Worm (Caenorhabditis elegans) whole organism, L4 larva: Measurements from ENCODE around the gene dlc-2.
"Not testable (repeated sequence)": the region's sequence is repeated elsewhere in the genome, so short reads cannot be mapped to it uniquely, and the experiment has no call there.

Source experiments
- D1046.2 ChIP-seq: fragments of 200-800 bp; sonication (Bioruptor generic); IDR thresholded peaks from 2 replicates; pipeline ENCODE4 v1.3.6; 2022; ENCODE audit warnings: missing genetic modification characterization, missing compliant biosample characterization
- R02D3.7 ChIP-seq: fragments of 150-350 bp; sonication (generic microtip); optimal IDR thresholded peaks from 3 replicates; lab custom pipeline; 2014; ENCODE audit warnings: missing biosample characterization, missing genetic modification characterization
- T20F7.1 ChIP-seq: fragments of 200-800 bp; sonication (Bioruptor generic); optimal IDR thresholded peaks from 2 replicates; lab custom pipeline; 2018; ENCODE audit warnings: mild to moderate bottlenecking, missing genetic modification characterization, missing compliant biosample characterization
- Y5F2A.4 ChIP-seq: fragments of 200-800 bp; sonication (Bioruptor generic); optimal IDR thresholded peaks from 2 replicates; lab custom pipeline; 2018; ENCODE audit warnings: mild to moderate bottlenecking, missing genetic modification characterization, missing compliant biosample characterization
- ZK546.5 ChIP-seq, 2 experiments: sonication (generic microtip); optimal IDR thresholded peaks; 2 replicates each; lab custom pipeline; 2017; ENCODE audit warnings: missing biosample characterization in 2 of 2, missing genetic modification characterization in 2 of 2
- aly-2 ChIP-seq: sonication (generic microtip); optimal IDR thresholded peaks from 2 replicates; lab custom pipeline; 2018; ENCODE audit warnings: missing biosample characterization, missing genetic modification characterization
- attf-4 ChIP-seq: sonication (generic microtip); optimal IDR thresholded peaks from 3 replicates; lab custom pipeline; 2017; ENCODE audit warnings: missing biosample characterization, missing genetic modification characterization
- ceh-20 ChIP-seq: fragments of 200-800 bp; sonication (Bioruptor generic); IDR thresholded peaks from 2 replicates; pipeline ENCODE4 v1.3.6; 2022; ENCODE audit warnings: missing genetic modification reagents, missing genetic modification characterization, missing compliant biosample characterization
- cey-2 ChIP-seq: sonication (generic microtip); optimal IDR thresholded peaks from 3 replicates; lab custom pipeline; 2017; ENCODE audit warnings: missing genetic modification characterization, mild to moderate bottlenecking, missing compliant biosample characterization, antibody characterized with exemption, borderline replicate concordance; ENCODE audit not compliant: insufficient read depth
- daf-12 ChIP-seq: fragments of 150-350 bp; optimal IDR thresholded peaks from 2 replicates; lab custom pipeline; 2014; ENCODE audit warnings: missing biosample characterization, missing genetic modification reagents, missing genetic modification characterization
- daf-8 ChIP-seq: fragments of 200-800 bp; sonication (Bioruptor generic); IDR thresholded peaks from 2 replicates; pipeline ENCODE4 v1.3.6; 2022; ENCODE audit warnings: missing genetic modification characterization, missing compliant biosample characterization
- dmd-6 ChIP-seq: fragments of 200-800 bp; sonication (Bioruptor generic); IDR thresholded peaks from 2 replicates; pipeline ENCODE4 v1.3.6; 2022; ENCODE audit warnings: missing genetic modification reagents, missing genetic modification characterization, missing compliant biosample characterization
- dmd-9 ChIP-seq: fragments of 200-800 bp; sonication (Bioruptor generic); IDR thresholded peaks from 2 replicates; pipeline ENCODE4 v1.3.6; 2022; ENCODE audit warnings: missing genetic modification reagents, missing genetic modification characterization, missing compliant biosample characterization
- duxl-1 ChIP-seq: sonication (generic microtip); optimal IDR thresholded peaks from 2 replicates; lab custom pipeline; 2016; ENCODE audit warnings: mild to moderate bottlenecking, missing genetic modification characterization, moderate library complexity, missing compliant biosample characterization; ENCODE audit not compliant: poor library complexity
- dve-1 ChIP-seq: sonication (generic microtip); optimal IDR thresholded peaks from 2 replicates; lab custom pipeline; 2017; ENCODE audit warnings: antibody characterized with exemption, mild to moderate bottlenecking, missing genetic modification characterization, missing compliant biosample characterization; ENCODE audit not compliant: insufficient read depth
- egl-43 ChIP-seq: fragments of 200-800 bp; sonication (Bioruptor generic); IDR thresholded peaks from 2 replicates; pipeline ENCODE4 v1.3.6; 2022; ENCODE audit warnings: missing genetic modification reagents, missing genetic modification characterization, missing compliant biosample characterization
- lim-7 ChIP-seq: fragments of 200-800 bp; sonication (Bioruptor generic); IDR thresholded peaks from 2 replicates; pipeline ENCODE4 v1.3.6; 2022; ENCODE audit warnings: missing genetic modification characterization, missing compliant biosample characterization
- lin-13 ChIP-seq: fragments of 150-350 bp; optimal IDR thresholded peaks from 2 replicates; lab custom pipeline; 2014; ENCODE audit warnings: missing biosample characterization, missing genetic modification reagents, missing genetic modification characterization
- lir-3 ChIP-seq: sonication (generic microtip); optimal IDR thresholded peaks from 2 replicates; lab custom pipeline; 2016; ENCODE audit warnings: mild to moderate bottlenecking, missing genetic modification characterization, missing compliant biosample characterization
- madf-9 ChIP-seq: fragments of 200-800 bp; sonication (Bioruptor generic); conservative IDR thresholded peaks from 2 replicates; pipeline ENCODE4 v1.3.6; 2022; ENCODE audit warnings: missing genetic modification reagents, missing genetic modification characterization, missing compliant biosample characterization
- mdl-1 ChIP-seq, 2 experiments: fragments of 150-350 bp in 1 of 2; sonication (generic microtip) in 1 of 2; optimal IDR thresholded peaks; 2 replicates each; lab custom pipeline; 2014 to 2017; ENCODE audit warnings: missing biosample characterization in 2 of 2, missing genetic modification characterization in 2 of 2
- mes-2 ChIP-seq: sonication (generic microtip); optimal IDR thresholded peaks from 2 replicates; lab custom pipeline; 2016; ENCODE audit warnings: missing genotype, mild to moderate bottlenecking, missing genetic modification characterization, missing compliant biosample characterization; ENCODE audit not compliant: poor library complexity, severe bottlenecking
- nhr-102 ChIP-seq: sonication (generic microtip); optimal IDR thresholded peaks from 2 replicates; lab custom pipeline; 2016; ENCODE audit warnings: mild to moderate bottlenecking, missing genetic modification characterization, moderate library complexity, missing compliant biosample characterization
- nhr-237 ChIP-seq: sonication (generic microtip); optimal IDR thresholded peaks from 2 replicates; lab custom pipeline; 2017; ENCODE audit warnings: missing biosample characterization, missing genetic modification characterization
- nhr-41 ChIP-seq: fragments of 200-800 bp; sonication (Bioruptor generic); IDR thresholded peaks from 2 replicates; pipeline ENCODE4 v1.3.6; 2022; ENCODE audit warnings: missing genetic modification reagents, missing genetic modification characterization, missing compliant biosample characterization
- nhr-77 ChIP-seq: fragments of 150-350 bp; optimal IDR thresholded peaks from 2 replicates; lab custom pipeline; 2014; ENCODE audit warnings: missing biosample characterization, missing genetic modification characterization
- rbr-2 ChIP-seq: sonication (generic microtip); optimal IDR thresholded peaks from 2 replicates; lab custom pipeline; 2016; ENCODE audit warnings: missing genotype, missing genetic modification characterization, missing compliant biosample characterization
- set-16 ChIP-seq: fragments of 200-800 bp; sonication (Bioruptor generic); IDR thresholded peaks from 2 replicates; pipeline ENCODE4 v1.3.6; 2022; ENCODE audit warnings: missing genetic modification reagents, missing genetic modification characterization, missing compliant biosample characterization
- spr-1 ChIP-seq: sonication (generic microtip); optimal IDR thresholded peaks from 2 replicates; lab custom pipeline; 2016; ENCODE audit warnings: mild to moderate bottlenecking, missing genetic modification characterization, missing compliant biosample characterization
- spr-3 ChIP-seq: fragments of 200-800 bp; sonication (Bioruptor generic); optimal IDR thresholded peaks from 2 replicates; lab custom pipeline; 2018; ENCODE audit warnings: mild to moderate bottlenecking, missing genetic modification characterization, missing compliant biosample characterization
- tag-97 ChIP-seq: fragments of 200-800 bp; sonication (Bioruptor generic); IDR thresholded peaks from 2 replicates; pipeline ENCODE4 v1.3.6; 2022; ENCODE audit warnings: missing genetic modification characterization, missing compliant biosample characterization
- tra-1 ChIP-seq: fragments of 200-800 bp; sonication (Bioruptor generic); IDR thresholded peaks from 2 replicates; pipeline ENCODE4 v1.3.6; 2022; ENCODE audit warnings: missing genetic modification reagents, missing genetic modification characterization, missing compliant biosample characterization
- unc-62 ChIP-seq, 3 experiments: fragments of 150-350 bp in 1 of 3; sonication (generic microtip); optimal IDR thresholded peaks in 2 of 3; peaks in 1 of 3; 1 replicate in 1 of 3; 2 replicates in 2 of 3; lab custom pipeline; 2014 to 2017; ENCODE audit warnings: missing biosample characterization in 3 of 3, missing genetic modification characterization in 3 of 3, missing genetic modification reagents in 3 of 3, missing genotype in 1 of 3
- zag-1 ChIP-seq: fragments of 150-350 bp; optimal IDR thresholded peaks from 2 replicates; lab custom pipeline; 2014; ENCODE audit warnings: missing biosample characterization, missing genetic modification characterization
- zip-2 ChIP-seq: fragments of 150-350 bp; optimal IDR thresholded peaks from 2 replicates; lab custom pipeline; 2014; ENCODE audit warnings: missing biosample characterization, missing genetic modification characterization

The dlc-2 gene

DNA sequence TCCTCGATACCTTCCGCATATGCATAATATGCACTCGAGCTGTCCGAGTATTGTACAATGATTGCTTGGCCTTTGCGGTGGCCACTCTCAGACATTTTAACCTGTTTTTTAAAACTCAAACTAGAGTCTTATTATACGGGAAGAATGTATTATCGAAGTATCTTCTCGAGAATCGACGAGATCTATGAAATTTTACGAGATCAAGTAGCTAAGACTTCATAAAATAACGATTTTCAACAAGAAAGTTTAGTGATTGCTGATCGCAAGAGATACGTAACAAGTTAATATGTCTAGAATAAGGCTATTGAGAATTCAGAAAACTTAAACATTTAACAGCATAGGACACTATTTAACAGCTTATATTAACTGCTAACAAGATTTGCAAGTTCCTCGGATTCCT, 31.9 kb upstream of the dlc-2 start, which contains the start of gene B0001.5:
TSS of gene B0001.5 (minus strand) at position 101 of the 400 bp plus-strand sequence.
- no peak for TF ChIP-seq daf-12
- TF ChIP-seq aly-2 (tag; lab: Kevin White, UChicago): no peak
- TF ChIP-seq lim-7 (GFP tag; lab: Robert Waterston, UW): no peak
- no peak for TF ChIP-seq lir-3 (tag; lab: Kevin White, UChicago)
- no peak for TF ChIP-seq spr-1 (tag; lab: Kevin White, UChicago)
- TF ChIP-seq tag-97 (GFP tag; lab: Robert Waterston, UW): no peak
- TF ChIP-seq zag-1: no peak
- no peak for TF ChIP-seq Y5F2A.4 (GFP tag; lab: Kevin White, UChicago)
- no peak for TF ChIP-seq spr-3 (GFP tag; lab: Kevin White, UChicago)
- no peak for TF ChIP-seq R02D3.7 (tag; lab: Kevin White, UChicago)
- TF ChIP-seq cey-2: no peak
- TF ChIP-seq nhr-102 (tag; lab: Kevin White, UChicago): no peak

DNA sequence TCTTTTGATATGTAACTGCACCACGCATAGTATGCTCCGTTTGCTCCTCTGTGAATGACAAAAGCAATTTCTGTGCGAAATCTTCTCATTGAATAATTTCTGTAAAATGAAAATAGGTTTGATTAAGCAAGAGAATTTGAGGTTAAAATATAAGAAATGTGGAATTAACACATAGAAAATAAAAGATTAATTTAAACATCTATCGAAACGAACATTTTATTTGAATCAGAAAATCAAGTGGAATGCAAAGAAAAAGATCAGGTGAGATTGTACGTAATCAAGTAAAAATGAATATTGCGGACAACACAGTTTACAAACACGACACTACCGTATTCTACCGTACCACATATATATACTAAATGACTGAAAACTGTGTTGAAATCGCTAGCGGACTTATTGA, 29.6 kb upstream of the dlc-2 start, which contains the start of gene B0001.8:
TSS of gene B0001.8 (minus strand) at position 101 of the 400 bp plus-strand sequence.
- no peak for TF ChIP-seq nhr-237 (tag; lab: Kevin White, UChicago)
- peak in 1 of 2 experiments; percentile 50 for TF ChIP-seq unc-62 (GFP tag; optimal IDR thresholded peaks at IDR 0.05 in 1 of 2; lab: Kevin White, UChicago)
- no peak for TF ChIP-seq unc-62 (tag; optimal IDR thresholded peaks at IDR 0.05; lab: Kevin White, UChicago)

DNA sequence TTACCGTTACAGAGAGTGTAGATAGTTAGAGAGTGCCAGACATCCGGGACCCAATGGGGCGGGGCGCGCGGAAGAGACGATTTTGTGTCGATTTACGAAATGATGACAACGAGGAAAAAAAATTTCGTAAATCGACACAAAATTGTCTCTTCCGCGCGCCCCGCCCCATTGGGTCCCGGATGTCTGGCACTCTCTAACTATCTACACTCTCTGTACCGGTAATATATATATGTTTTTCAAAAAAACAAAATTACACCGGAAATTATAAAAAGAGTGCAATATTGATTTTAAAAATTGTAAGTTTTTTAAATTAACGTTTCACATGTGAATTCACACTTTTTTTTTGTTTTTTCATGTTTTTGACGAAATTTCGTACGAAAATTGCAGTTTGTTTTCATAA, 26.7 kb upstream of the dlc-2 start, which contains the start of gene B0001.4:
TSS of gene B0001.4 (minus strand) at position 101 of the 400 bp plus-strand sequence.
- TF ChIP-seq set-16 (GFP tag; lab: Robert Waterston, UW); madf-9 (GFP tag; lab: Robert Waterston, UW); attf-4 (tag; lab: Kevin White, UChicago): not testable (repeated sequence)
- TF ChIP-seq, all 104 proteins: peak for 0; not testable (repeated sequence) for 104

DNA sequence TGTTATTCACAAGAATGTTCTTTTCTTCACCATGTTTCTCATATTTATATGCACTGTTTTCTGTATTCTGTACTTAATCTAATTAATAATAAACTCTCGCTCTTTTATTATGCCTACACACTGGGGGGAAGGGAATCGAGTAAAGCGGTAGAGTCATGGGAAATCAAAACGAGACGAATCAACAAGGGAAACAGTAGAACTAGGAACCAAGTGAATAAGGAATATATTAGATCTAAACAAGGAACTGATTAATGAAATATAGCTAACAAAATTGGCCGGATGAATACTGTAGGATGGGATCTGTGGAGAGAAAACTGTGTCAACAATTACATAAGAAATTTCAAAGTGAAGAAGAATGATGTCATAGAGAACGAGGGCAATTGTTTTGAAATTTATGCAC, 23.6 kb upstream of the dlc-2 start:
- TF ChIP-seq daf-8 (GFP tag; lab: Robert Waterston, UW) (no peak), nhr-41 (GFP tag; lab: Robert Waterston, UW) (no peak), D1046.2 (GFP tag; lab: Robert Waterston, UW) (no peak), ceh-20 (GFP tag; lab: Robert Waterston, UW) (no peak), nhr-77 (tag; lab: Kevin White, UChicago) (no peak), dve-1 (tag; lab: Kevin White, UChicago) (no peak), mdl-1 (tag; optimal IDR thresholded peaks at IDR 0.05; lab: Kevin White, UChicago) (no peak), spr-3 (GFP tag; lab: Kevin White, UChicago) (no peak), egl-43 (no peak), ZK546.5 (tag; optimal IDR thresholded peaks at IDR 0.05; lab: Kevin White, UChicago) (no peak), dmd-6 (GFP tag; lab: Robert Waterston, UW) (no peak), duxl-1 (tag; lab: Kevin White, UChicago) (no peak), dmd-9 (GFP tag; lab: Robert Waterston, UW) (no peak), rbr-2 (tag; lab: Kevin White, UChicago) (no peak), lin-13 (GFP tag; lab: Kevin White, UChicago) (no peak), zip-2 (no peak)

DNA sequence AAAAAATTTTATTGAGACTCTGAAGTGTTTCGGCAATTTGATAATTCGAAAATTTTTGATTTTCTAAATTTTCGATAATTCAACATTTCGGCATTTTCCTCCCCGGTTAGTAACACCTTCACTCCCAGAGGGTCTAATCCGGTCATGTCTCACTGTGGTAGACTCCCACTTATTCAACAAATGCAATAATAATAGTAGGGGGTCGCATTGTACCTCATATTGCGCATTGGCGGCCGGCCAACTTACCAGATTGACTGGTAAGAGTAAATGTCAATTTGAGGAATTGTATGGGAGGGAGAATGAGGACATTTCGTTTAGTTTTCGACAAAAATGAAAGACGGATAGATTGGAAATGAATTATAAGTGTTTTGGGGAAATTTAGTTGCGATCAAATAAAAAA, 22.4 kb upstream of the dlc-2 start:
- TF ChIP-seq tra-1 (GFP tag; lab: Robert Waterston, UW): no peak
- no peak for TF ChIP-seq T20F7.1 (GFP tag; lab: Kevin White, UChicago)
- TF ChIP-seq madf-9 (GFP tag; lab: Robert Waterston, UW): no peak
- TF ChIP-seq mes-2 (tag; lab: Kevin White, UChicago): peak; percentile 1
